Fruit fly (Drosophila melanogaster) whole organism, embryonic: ENCODE data around the gene CG14082.
A peak's percentile ranks its signal among the peaks of the same experiment; 100 is the strongest.

Source experiments
- CG10462 ChIP-seq: fragments of 200-800 bp; sonication (Bioruptor generic); optimal IDR thresholded peaks from 2 replicates; lab custom pipeline; 2016; ENCODE audit warnings: missing biosample characterization, missing genetic modification characterization
- CG10543 ChIP-seq: fragments of 200-800 bp; sonication (Bioruptor generic); optimal IDR thresholded peaks from 3 replicates; lab custom pipeline; 2017; ENCODE audit warnings: missing biosample characterization, mild to moderate bottlenecking, missing genetic modification characterization, moderate library complexity
- CG10654 ChIP-seq: fragments of 200-800 bp; sonication (Bioruptor generic); optimal IDR thresholded peaks from 2 replicates; lab custom pipeline; 2016; ENCODE audit warnings: missing biosample characterization, missing genetic modification characterization
- CG12299 ChIP-seq: fragments of 200-800 bp; sonication (Bioruptor generic); optimal IDR thresholded peaks from 2 replicates; lab custom pipeline; 2018; ENCODE audit warnings: missing biosample characterization, mild to moderate bottlenecking, missing genetic modification characterization
- CG14441 ChIP-seq: fragments of 200-800 bp; sonication (Bioruptor generic); IDR thresholded peaks from 2 replicates; pipeline ENCODE4 v1.3.6; 2022; ENCODE audit warnings: missing biosample characterization, missing genetic modification characterization
- CG1603 ChIP-seq: fragments of 200-800 bp; sonication (Bioruptor generic); optimal IDR thresholded peaks from 2 replicates; lab custom pipeline; 2019; ENCODE audit warnings: missing biosample characterization, mild to moderate bottlenecking, missing genetic modification characterization, moderate library complexity
- CG17359 ChIP-seq: fragments of 200-800 bp; sonication (Bioruptor generic); optimal IDR thresholded peaks from 3 replicates; lab custom pipeline; 2018; ENCODE audit warnings: missing biosample characterization, mild to moderate bottlenecking, missing genetic modification characterization, moderate library complexity
- CG17385 ChIP-seq: fragments of 200-800 bp; sonication (Bioruptor generic); optimal IDR thresholded peaks from 3 replicates; lab custom pipeline; 2018; ENCODE audit warnings: missing biosample characterization, mild to moderate bottlenecking, missing genetic modification characterization
- CG18764 ChIP-seq: fragments of 200-800 bp; sonication (Bioruptor generic); optimal IDR thresholded peaks from 3 replicates; lab custom pipeline; 2016; ENCODE audit warnings: missing biosample characterization, missing genetic modification characterization
- CG2199 ChIP-seq: fragments of 200-800 bp; sonication (Bioruptor generic); IDR thresholded peaks from 3 replicates; pipeline ENCODE4 v1.3.6; 2022; ENCODE audit warnings: missing biosample characterization, missing genetic modification characterization
- CG2875 ChIP-seq: fragments of 200-800 bp; sonication (Bioruptor generic); optimal IDR thresholded peaks from 2 replicates; lab custom pipeline; 2017; ENCODE audit warnings: missing biosample characterization, mild to moderate bottlenecking, missing genetic modification characterization, missing genetic modification reagents
- CG32532 ChIP-seq: fragments of 200-800 bp; sonication (Bioruptor generic); IDR thresholded peaks from 2 replicates; pipeline ENCODE4 v1.3.6; 2022; ENCODE audit warnings: missing biosample characterization, missing genetic modification characterization
- CG33557 ChIP-seq: fragments of 200-800 bp; sonication (Bioruptor generic); optimal IDR thresholded peaks from 2 replicates; lab custom pipeline; 2019; ENCODE audit warnings: missing biosample characterization, mild to moderate bottlenecking, missing genetic modification characterization, moderate library complexity
- CG4282 ChIP-seq: fragments of 200-800 bp; sonication (Bioruptor generic); optimal IDR thresholded peaks from 2 replicates; lab custom pipeline; 2016; ENCODE audit warnings: missing biosample characterization, missing genetic modification characterization
- CG5245 ChIP-seq: fragments of 200-800 bp; sonication (Bioruptor generic); optimal IDR thresholded peaks from 3 replicates; lab custom pipeline; 2016; ENCODE audit warnings: missing biosample characterization, missing genetic modification characterization
- CG7963 ChIP-seq: fragments of 200-800 bp; sonication (Bioruptor generic); IDR thresholded peaks from 3 replicates; pipeline ENCODE4 v1.3.6; 2022; ENCODE audit warnings: missing biosample characterization, missing genetic modification characterization; ENCODE audit not compliant: partially characterized antibody
- CG8281 ChIP-seq: fragments of 200-800 bp; sonication (Bioruptor generic); optimal IDR thresholded peaks from 2 replicates; lab custom pipeline; 2018; ENCODE audit warnings: missing biosample characterization, mild to moderate bottlenecking, missing genetic modification characterization, moderate library complexity
- CG9437 ChIP-seq: fragments of 200-800 bp; sonication (Bioruptor generic); optimal IDR thresholded peaks from 2 replicates; lab custom pipeline; 2018; ENCODE audit warnings: missing biosample characterization, mild to moderate bottlenecking, missing genetic modification characterization
- D19A ChIP-seq: fragments of 200-800 bp; optimal IDR thresholded peaks from 3 replicates; lab custom pipeline; 2019; ENCODE audit warnings: missing biosample characterization, mild to moderate bottlenecking, missing genetic modification characterization, moderate library complexity
- Dip2 ChIP-seq: fragments of 200-800 bp; sonication (Bioruptor generic); IDR thresholded peaks from 2 replicates; pipeline ENCODE4 v1.3.6; 2022; ENCODE audit warnings: missing biosample characterization, missing genetic modification characterization
- Doc3 ChIP-seq: fragments of 200-800 bp; sonication (Bioruptor generic); IDR thresholded peaks from 3 replicates; pipeline ENCODE4 v1.3.6; 2022; ENCODE audit warnings: missing biosample characterization, missing genetic modification characterization; ENCODE audit not compliant: partially characterized antibody
- Drgx ChIP-seq: fragments of 200-800 bp; sonication (Bioruptor generic); IDR thresholded peaks from 2 replicates; pipeline ENCODE4 v1.3.6; 2022; ENCODE audit warnings: missing biosample characterization, missing genetic modification characterization
- Hr51 ChIP-seq, 2 experiments: fragments of 200-800 bp; sonication (Bioruptor generic); optimal IDR thresholded peaks; 2 replicates in 1 of 2; 3 replicates in 1 of 2; lab custom pipeline; 2016 to 2018; ENCODE audit warnings: missing biosample characterization in 2 of 2, missing genetic modification characterization in 2 of 2, mild to moderate bottlenecking in 1 of 2, moderate library complexity in 1 of 2
- MESR4 ChIP-seq: fragments of 200-800 bp; sonication (Bioruptor generic); optimal IDR thresholded peaks from 2 replicates; lab custom pipeline; 2018; ENCODE audit warnings: missing biosample characterization, mild to moderate bottlenecking, missing genetic modification characterization, moderate library complexity
- MTF-1 ChIP-seq: fragments of 200-800 bp; sonication (Bioruptor generic); optimal IDR thresholded peaks from 2 replicates; lab custom pipeline; 2018; ENCODE audit warnings: missing biosample characterization, mild to moderate bottlenecking, missing genetic modification characterization, borderline replicate concordance
- Oli ChIP-seq: fragments of 200-800 bp; sonication (Bioruptor generic); optimal IDR thresholded peaks from 2 replicates; lab custom pipeline; 2018; ENCODE audit warnings: missing biosample characterization, mild to moderate bottlenecking, missing genetic modification characterization, moderate library complexity
- PHDP ChIP-seq: fragments of 200-800 bp; sonication (Bioruptor generic); optimal IDR thresholded peaks from 3 replicates; lab custom pipeline; 2018; ENCODE audit warnings: missing biosample characterization, mild to moderate bottlenecking, missing genetic modification characterization, moderate library complexity
- Xrp1 ChIP-seq: fragments of 200-800 bp; sonication (Bioruptor generic); IDR thresholded peaks from 2 replicates; pipeline ENCODE4 v1.3.6; 2022; ENCODE audit warnings: missing biosample characterization, missing genetic modification characterization
- amos ChIP-seq: fragments of 200-800 bp; sonication (Bioruptor generic); IDR thresholded peaks from 2 replicates; pipeline ENCODE4 v1.3.6; 2022; ENCODE audit warnings: missing biosample characterization, missing genetic modification characterization; ENCODE audit not compliant: partially characterized antibody
- cas ChIP-seq: fragments of 200-800 bp; sonication (Bioruptor generic); IDR thresholded peaks from 2 replicates; pipeline ENCODE4 v1.3.6; 2022; ENCODE audit warnings: missing biosample characterization, missing genetic modification characterization
- cg ChIP-seq: fragments of 200-800 bp; sonication (Bioruptor generic); optimal IDR thresholded peaks from 3 replicates; lab custom pipeline; 2019; ENCODE audit warnings: missing biosample characterization, mild to moderate bottlenecking, missing genetic modification characterization, moderate library complexity
- crc ChIP-seq: fragments of 200-800 bp; sonication (Bioruptor generic); optimal IDR thresholded peaks from 2 replicates; lab custom pipeline; 2016; ENCODE audit warnings: missing biosample characterization, missing genetic modification characterization
- crol ChIP-seq: fragments of 200-800 bp; sonication (Bioruptor generic); IDR thresholded peaks from 2 replicates; pipeline ENCODE4 v1.3.6; 2022; ENCODE audit warnings: missing biosample characterization, missing genetic modification characterization
- eve ChIP-seq, 2 experiments: fragments of >200 bp; optimal IDR thresholded peaks; 2 replicates each; lab custom pipeline; 2017; ENCODE audit warnings: missing biosample characterization in 2 of 2, missing genetic modification characterization in 2 of 2
- fd102C ChIP-seq: fragments of 200-800 bp; sonication (Bioruptor generic); optimal IDR thresholded peaks from 2 replicates; lab custom pipeline; 2018; ENCODE audit warnings: missing biosample characterization, mild to moderate bottlenecking, missing genetic modification characterization, moderate library complexity
- grau ChIP-seq: fragments of 200-800 bp; optimal IDR thresholded peaks from 3 replicates; lab custom pipeline; 2019; ENCODE audit warnings: missing biosample characterization, mild to moderate bottlenecking, missing genetic modification characterization, moderate library complexity
- hth ChIP-seq: fragments of >200 bp; optimal IDR thresholded peaks from 2 replicates; lab custom pipeline; 2017; ENCODE audit warnings: inconsistent platforms
- ind ChIP-seq: fragments of 200-800 bp; sonication (Bioruptor generic); optimal IDR thresholded peaks from 3 replicates; lab custom pipeline; 2016; ENCODE audit warnings: missing biosample characterization, missing genetic modification characterization
- kay ChIP-seq: fragments of 200-800 bp; sonication (Bioruptor generic); optimal IDR thresholded peaks from 2 replicates; lab custom pipeline; 2016; ENCODE audit warnings: missing biosample characterization, missing genetic modification characterization
- kni ChIP-seq: fragments of 200-800 bp; sonication (Bioruptor generic); optimal IDR thresholded peaks from 3 replicates; lab custom pipeline; 2017; ENCODE audit warnings: mild to moderate bottlenecking, missing biosample characterization, missing genetic modification reagents, missing genetic modification characterization
- mirr ChIP-seq: fragments of 200-800 bp; sonication (Bioruptor generic); optimal IDR thresholded peaks from 3 replicates; lab custom pipeline; 2018; ENCODE audit warnings: missing biosample characterization, mild to moderate bottlenecking, missing genetic modification characterization
- mld ChIP-seq: fragments of 200-800 bp; sonication (Bioruptor generic); IDR thresholded peaks from 3 replicates; pipeline ENCODE4 v1.3.6; 2022; ENCODE audit warnings: missing biosample characterization, missing genetic modification characterization; ENCODE audit not compliant: partially characterized antibody
- prd ChIP-seq, 3 experiments: fragments of >200 bp in 2 of 3; fragments of 200-800 bp in 1 of 3; sonication (Bioruptor generic) in 1 of 3; optimal IDR thresholded peaks in 2 of 3; IDR thresholded peaks in 1 of 3; 2 replicates in 2 of 3; 3 replicates in 1 of 3; pipeline versions ENCODE4 v1.3.6 to Lab custom; 2017 to 2022; ENCODE audit warnings: missing biosample characterization in 1 of 3, missing genetic modification characterization in 1 of 3
- sens-2 ChIP-seq: fragments of 200-800 bp; sonication (Bioruptor generic); IDR thresholded peaks from 2 replicates; pipeline ENCODE4 v1.3.6; 2022; ENCODE audit warnings: missing biosample characterization, missing genetic modification characterization
- sob ChIP-seq: fragments of 200-800 bp; sonication (Bioruptor generic); IDR thresholded peaks from 2 replicates; pipeline ENCODE4 v1.3.6; 2022; ENCODE audit warnings: missing biosample characterization, missing genetic modification characterization
- sqz ChIP-seq: fragments of 200-800 bp; sonication (Bioruptor generic); optimal IDR thresholded peaks from 3 replicates; lab custom pipeline; 2018; ENCODE audit warnings: missing biosample characterization, mild to moderate bottlenecking, missing genetic modification characterization
- stwl ChIP-seq: fragments of 200-800 bp; sonication (Bioruptor generic); optimal IDR thresholded peaks from 3 replicates; lab custom pipeline; 2018; ENCODE audit warnings: missing biosample characterization, mild to moderate bottlenecking, missing genetic modification characterization, moderate library complexity
- tgo ChIP-seq: fragments of 200-800 bp; sonication (Bioruptor generic); IDR thresholded peaks from 3 replicates; pipeline ENCODE4 v1.3.6; 2022; ENCODE audit warnings: missing biosample characterization, missing genetic modification characterization

CG14082 gene

dm6 chr3L:19168717-19169436 is 30.1 kb upstream of the CG14082 start (continued):
- TF ChIP-seq cg (GFP tag; lab: Kevin White, UChicago) (peak; percentile 20), Drgx (no peak), amos (GFP tag; lab: Robert Waterston, UW) (no peak; the same call in 1 of the 2 replicates), CG18764 (no peak), Hr51 (GFP tag; optimal IDR thresholded peaks at IDR 0.05; lab: Kevin White, UChicago) (no peak), CG2875 (GFP tag; lab: Kevin White, UChicago) (no peak), mld (GFP tag; lab: Robert Waterston, UW) (no peak), prd (optimal IDR thresholded peaks at IDR 0.05; lab: Kevin White, UChicago) (no peak), prd (GFP tag; IDR thresholded peaks at IDR 0.05; lab: Robert Waterston, UW) (no peak), CG4282 (GFP tag; lab: Kevin White, UChicago) (no peak), MESR4 (GFP tag; lab: Kevin White, UChicago) (no peak), CG17385 (GFP tag; lab: Kevin White, UChicago) (peak; percentile 29), ind (GFP tag; lab: Kevin White, UChicago) (no peak), Xrp1 (GFP tag; lab: Robert Waterston, UW) (peak; percentile 26; the same call in 1 of the 2 replicates), Doc3 (GFP tag; lab: Robert Waterston, UW) (no peak), CG33557 (GFP tag; lab: Kevin White, UChicago) (peak; percentile 12), eve (GFP tag; optimal IDR thresholded peaks at IDR 0.05; lab: Kevin White, UChicago) (peak in 1 of 2 experiments; percentile 41), sqz (GFP tag; lab: Kevin White, UChicago) (peak; percentile 73), CG5245 (GFP tag; lab: Kevin White, UChicago) (no peak), cas (GFP tag; lab: Robert Waterston, UW) (no peak), grau (tag; lab: Kevin White, UChicago) (peak; percentile 9), hth (lab: Kevin White, UChicago) (no peak), CG10654 (no peak), tgo (no peak), CG9437 (no peak), CG14441 (GFP tag; lab: Robert Waterston, UW) (peak; percentile 51), CG10462 (GFP tag; lab: Kevin White, UChicago) (no peak), crol (GFP tag; lab: Robert Waterston, UW) (peak; percentile 92), CG17359 (tag; lab: Kevin White, UChicago) (peak; percentile 21), MTF-1 (GFP tag; lab: Kevin White, UChicago) (no peak), CG1603 (tag; lab: Kevin White, UChicago) (no peak), CG2199 (GFP tag; lab: Robert Waterston, UW) (peak; percentile 94; the same call in 2 of the 3 replicates), D19A (tag; lab: Kevin White, UChicago) (peak; percentile 26), CG32532 (GFP tag; lab: Robert Waterston, UW) (peak; percentile 47; the same call in 1 of the 2 replicates), CG10543 (GFP tag; lab: Kevin White, UChicago) (peak; percentile 83), sob (GFP tag; lab: Robert Waterston, UW) (no peak; the same call in 1 of the 2 replicates), kay (GFP tag; lab: Kevin White, UChicago) (no peak), kni (peak; percentile 76), CG12299 (tag; lab: Kevin White, UChicago) (no peak), Oli (tag; lab: Kevin White, UChicago) (no peak), sens-2 (GFP tag; lab: Robert Waterston, UW) (no peak), CG8281 (peak; percentile 80), stwl (no peak), fd102C (GFP tag; lab: Kevin White, UChicago) (no peak), CG7963 (GFP tag; lab: Robert Waterston, UW) (no peak), mirr (GFP tag; lab: Kevin White, UChicago) (peak; percentile 88), Dip2 (GFP tag; lab: Robert Waterston, UW) (no peak), PHDP (tag; lab: Kevin White, UChicago) (no peak), crc (GFP tag; lab: Kevin White, UChicago) (no peak)
